Worm (Caenorhabditis elegans): Measurements from ENCODE around the gene F17C8.3.

- TF ChIP-seq snpc-4 (tag; optimal IDR thresholded peaks at IDR 0.05) = no peak
- no peak for TF ChIP-seq hlh-1 (tag; optimal IDR thresholded peaks at IDR 0.05)
- no peak for TF ChIP-seq sptf-1 (tag; optimal IDR thresholded peaks at IDR 0.05)
- no peak for TF ChIP-seq nhr-12 (tag; optimal IDR thresholded peaks at IDR 0.05)
- TF ChIP-seq unc-62 (GFP tag; optimal IDR thresholded peaks at IDR 0.05) = no peak
- TF ChIP-seq nhr-237 (tag; optimal IDR thresholded peaks at IDR 0.05) = no peak
- no peak for TF ChIP-seq nhr-76 (tag; optimal IDR thresholded peaks at IDR 0.05)
- no peak for TF ChIP-seq ztf-11 (tag; optimal IDR thresholded peaks at IDR 0.05)
- no peak for TF ChIP-seq nhr-28 (tag; optimal IDR thresholded peaks at IDR 0.05)
- TF ChIP-seq lin-13 (tag; optimal IDR thresholded peaks at IDR 0.05) = no peak
- TF ChIP-seq sem-2 (GFP tag; optimal IDR thresholded peaks at IDR 0.05) = no peak
- no peak for TF ChIP-seq ces-1 (GFP tag; optimal IDR thresholded peaks at IDR 0.05)
- no peak for TF ChIP-seq unc-39 (tag; optimal IDR thresholded peaks at IDR 0.05)
- no peak for TF ChIP-seq mep-1 (tag; optimal IDR thresholded peaks at IDR 0.05)
Measured at ce11 chrIII:4748666-4749065, 16.9 kb downstream of the F17C8.3 start.

All from whole organism, mixed stage, embryonic.